Fruit fly (Drosophila melanogaster) whole organism, wandering third instar larva: ENCODE data around the gene rdgA.

Experiments used
- Abd-B ChIP-seq: fragments of >200 bp; optimal IDR thresholded peaks from 2 replicates; lab custom pipeline; 2017; ENCODE audit warnings: missing biosample characterization, missing genetic modification characterization
- CG9705 ChIP-seq: fragments of 200-800 bp; sonication (Bioruptor generic); optimal IDR thresholded peaks from 2 replicates; lab custom pipeline; 2018; ENCODE audit warnings: missing biosample characterization, mild to moderate bottlenecking, missing genetic modification characterization
- CrebA ChIP-seq: fragments of 200-800 bp; sonication (Bioruptor generic); optimal IDR thresholded peaks from 2 replicates; lab custom pipeline; 2016; ENCODE audit warnings: missing biosample characterization, mild to moderate bottlenecking, missing genetic modification characterization, borderline replicate concordance
- Dfd ChIP-seq: fragments of >200 bp; optimal IDR thresholded peaks from 2 replicates; lab custom pipeline; 2017; ENCODE audit warnings: missing biosample characterization, missing genetic modification characterization
- Dif ChIP-seq: fragments of 200-275, 200-300 bp; sonication (Bioruptor generic); optimal IDR thresholded peaks from 2 replicates; lab custom pipeline; 2018; ENCODE audit warnings: missing biosample characterization, missing genetic modification characterization; ENCODE audit not compliant: partially characterized antibody
- GATAd ChIP-seq: sonication (Bioruptor generic); optimal IDR thresholded peaks from 2 replicates; lab custom pipeline; 2016; ENCODE audit warnings: missing biosample characterization, missing genetic modification characterization
- HLH106 ChIP-seq: fragments of 200-800 bp; optimal IDR thresholded peaks from 3 replicates; lab custom pipeline; 2019; ENCODE audit warnings: missing biosample characterization, mild to moderate bottlenecking, missing genetic modification characterization, moderate library complexity
- Hr78 ChIP-seq: fragments of >200 bp; optimal IDR thresholded peaks from 2 replicates; lab custom pipeline; 2017; ENCODE audit warnings: missing biosample characterization, missing genetic modification characterization
- Hr83 ChIP-seq: fragments of 200-300 bp; sonication (Bioruptor generic); optimal IDR thresholded peaks from 2 replicates; lab custom pipeline; 2016; ENCODE audit warnings: missing biosample characterization, mild to moderate bottlenecking, missing genetic modification characterization, moderate library complexity; ENCODE audit not compliant: poor library complexity, severe bottlenecking
- Mio ChIP-seq: sonication (Bioruptor generic); optimal IDR thresholded peaks from 2 replicates; lab custom pipeline; 2016; ENCODE audit warnings: missing biosample characterization, missing genetic modification characterization
- Myc ChIP-seq: fragments of >200 bp; optimal IDR thresholded peaks from 2 replicates; lab custom pipeline; 2017
- N ChIP-seq: fragments of >200 bp; optimal IDR thresholded peaks from 2 replicates; lab custom pipeline; 2018; ENCODE audit warnings: missing biosample characterization, missing external identifiers, missing genetic modification characterization
- OdsH ChIP-seq: fragments of 200-800 bp; sonication (Bioruptor generic); optimal IDR thresholded peaks from 2 replicates; lab custom pipeline; 2016; ENCODE audit warnings: missing biosample characterization, mild to moderate bottlenecking, missing genetic modification characterization
- Rel ChIP-seq, 2 experiments: fragments of 200-800 bp; sonication (Bioruptor generic) in 1 of 2; optimal IDR thresholded peaks; 2 replicates in 1 of 2; 3 replicates in 1 of 2; lab custom pipeline; 2016 to 2019; ENCODE audit warnings: mild to moderate bottlenecking in 2 of 2, missing biosample characterization in 2 of 2, missing genetic modification characterization in 2 of 2, moderate library complexity in 1 of 2
- Sp1 ChIP-seq: fragments of 200-800 bp; sonication (Bioruptor generic); optimal IDR thresholded peaks from 3 replicates; lab custom pipeline; 2019; ENCODE audit warnings: missing biosample characterization, mild to moderate bottlenecking, missing genetic modification characterization, moderate library complexity
- Vsx2 ChIP-seq: fragments of 200-300, 225-300 bp; sonication (Bioruptor generic); optimal IDR thresholded peaks from 2 replicates; lab custom pipeline; 2018; ENCODE audit warnings: missing biosample characterization, missing genetic modification characterization; ENCODE audit not compliant: partially characterized antibody
- br ChIP-seq: fragments of 200-800 bp; sonication (Bioruptor generic); optimal IDR thresholded peaks from 2 replicates; lab custom pipeline; 2016; ENCODE audit warnings: missing biosample characterization, missing genetic modification characterization
- brk ChIP-seq: fragments of 200-800 bp; sonication (Bioruptor generic); optimal IDR thresholded peaks from 2 replicates; lab custom pipeline; 2016; ENCODE audit warnings: missing biosample characterization, mild to moderate bottlenecking, missing genetic modification characterization
- dl ChIP-seq, 2 experiments: fragments of 175-275, 200-275 bp in 1 of 2; fragments of 200-275 bp in 1 of 2; sonication (Bioruptor generic); optimal IDR thresholded peaks; lab custom pipeline; 2018; ENCODE audit warnings: mild to moderate bottlenecking in 2 of 2, missing biosample characterization in 2 of 2, missing genetic modification characterization in 2 of 2, moderate library complexity in 2 of 2; ENCODE audit not compliant: partially characterized antibody in 2 of 2, insufficient read depth in 1 of 2
- dmrt93B ChIP-seq: fragments of 200-800 bp; sonication (Bioruptor generic); optimal IDR thresholded peaks from 2 replicates; lab custom pipeline; 2018; ENCODE audit warnings: missing biosample characterization, mild to moderate bottlenecking, missing genetic modification characterization
- ey ChIP-seq: fragments of 200-800 bp; sonication (Bioruptor generic); optimal IDR thresholded peaks from 2 replicates; lab custom pipeline; 2016; ENCODE audit warnings: missing biosample characterization, missing genetic modification characterization
- foxo ChIP-seq, 2 experiments: fragments of 200-800 bp; sonication (Bioruptor generic); optimal IDR thresholded peaks; 2 replicates in 1 of 2; 3 replicates in 1 of 2; lab custom pipeline; 2016 to 2017; ENCODE audit warnings: missing biosample characterization in 2 of 2, missing genetic modification characterization in 2 of 2
- fru ChIP-seq: fragments of 200-800 bp; sonication (Bioruptor generic); optimal IDR thresholded peaks from 3 replicates; lab custom pipeline; 2016; ENCODE audit warnings: missing biosample characterization, mild to moderate bottlenecking, missing genetic modification characterization
- h ChIP-seq: fragments of 200-800 bp; sonication (Bioruptor generic); optimal IDR thresholded peaks from 3 replicates; lab custom pipeline; 2016; ENCODE audit warnings: missing biosample characterization, mild to moderate bottlenecking, missing genetic modification characterization
- jim ChIP-seq: fragments of 175-275, 200-325 bp; sonication (Bioruptor generic); optimal IDR thresholded peaks from 2 replicates; lab custom pipeline; 2016; ENCODE audit warnings: missing biosample characterization, mild to moderate bottlenecking, missing genetic modification characterization
- lola ChIP-seq: fragments of >200 bp; optimal IDR thresholded peaks from 2 replicates; lab custom pipeline; 2017; ENCODE audit warnings: missing biosample characterization, missing genetic modification characterization
- pan ChIP-seq: fragments of >200 bp; optimal IDR thresholded peaks from 2 replicates; lab custom pipeline; 2017
- rgr ChIP-seq: fragments of 200-800 bp; sonication (Bioruptor generic); optimal IDR thresholded peaks from 3 replicates; lab custom pipeline; 2016; ENCODE audit warnings: missing biosample characterization, mild to moderate bottlenecking, missing genetic modification characterization
- tai ChIP-seq: sonication (Bioruptor generic); optimal IDR thresholded peaks from 2 replicates; lab custom pipeline; 2016; ENCODE audit warnings: missing biosample characterization, missing genetic modification characterization
- woc ChIP-seq: sonication (Bioruptor generic); optimal IDR thresholded peaks from 2 replicates; lab custom pipeline; 2016; ENCODE audit warnings: missing biosample characterization, mild to moderate bottlenecking, missing genetic modification characterization

Gene rdgA

dm6 chrX:9066802-9067489 lies 160.1 kb downstream of the rdgA start (continued):
- peak; percentile 78 for TF ChIP-seq rgr (GFP tag; lab: Kevin White, UChicago)
- TF ChIP-seq Abd-B (GFP tag; lab: Kevin White, UChicago), result no peak
- no peak for TF ChIP-seq dl (GFP tag; optimal IDR thresholded peaks at IDR 0.05; lab: Kevin White, UChicago; ENCODE audit: insufficient read depth in 1 of 2, partially characterized antibody in 2 of 2)
- no peak for TF ChIP-seq Dfd (GFP tag; lab: Kevin White, UChicago)
- no peak for TF ChIP-seq Vsx2 (GFP tag; lab: Kevin White, UChicago)
- peak; percentile 82 for TF ChIP-seq Sp1 (GFP tag; lab: Kevin White, UChicago)
- TF ChIP-seq CG9705, result peak; percentile 4
- no peak for TF ChIP-seq GATAd (GFP tag; lab: Kevin White, UChicago)

- TF ChIP-seq rgr (GFP tag; lab: Kevin White, UChicago) (peak; percentile 48), woc (GFP tag; lab: Kevin White, UChicago) (peak; percentile 48), HLH106 (tag; lab: Kevin White, UChicago) (peak; percentile 60), GATAd (GFP tag; lab: Kevin White, UChicago) (no peak), brk (GFP tag; lab: Kevin White, UChicago) (no peak), lola (GFP tag; lab: Kevin White, UChicago) (no peak), jim (GFP tag; lab: Kevin White, UChicago) (no peak), fru (GFP tag; lab: Kevin White, UChicago) (peak; percentile 19), Vsx2 (GFP tag; lab: Kevin White, UChicago) (no peak), Dif (GFP tag; lab: Kevin White, UChicago) (no peak), Hr83 (GFP tag; lab: Kevin White, UChicago) (no peak), h (GFP tag; lab: Kevin White, UChicago) (peak; percentile 44), foxo (GFP tag; optimal IDR thresholded peaks at IDR 0.05; lab: Kevin White, UChicago) (peak in 1 of 2 experiments; percentile 43), CG9705 (no peak), Myc (lab: Kevin White, UChicago) (peak; percentile 88), Sp1 (GFP tag; lab: Kevin White, UChicago) (peak; percentile 49), OdsH (no peak), tai (no peak), Rel (GFP tag; optimal IDR thresholded peaks at IDR 0.05; lab: Kevin White, UChicago) (no peak), Rel (tag; optimal IDR thresholded peaks at IDR 0.05; lab: Kevin White, UChicago) (no peak), br (GFP tag; lab: Kevin White, UChicago) (no peak), Mio (GFP tag; lab: Kevin White, UChicago) (no peak), dmrt93B (GFP tag; lab: Kevin White, UChicago) (peak; percentile 39)
Measured at dm6 chrX:9067754-9068477, 161.0 kb downstream of the rdgA start, which contains the start of gene CG15365. TSS of gene CG15365 (minus strand) at chrX:9067983.

dm6 chrX:9068822-9069221 lies 162.0 kb downstream of the rdgA start:
- TF ChIP-seq dl (GFP tag; optimal IDR thresholded peaks at IDR 0.05; lab: Kevin White, UChicago; ENCODE audit: insufficient read depth in 1 of 2, partially characterized antibody in 2 of 2) (no peak), Dfd (GFP tag; lab: Kevin White, UChicago) (peak; percentile 26), brk (GFP tag; lab: Kevin White, UChicago) (no peak), Dif (GFP tag; lab: Kevin White, UChicago) (no peak), ey (GFP tag; lab: Kevin White, UChicago) (peak; percentile 9), jim (GFP tag; lab: Kevin White, UChicago) (no peak)

- TF ChIP-seq pan, result no peak
- no peak for TF ChIP-seq Dfd (GFP tag; lab: Kevin White, UChicago)
- no peak for TF ChIP-seq woc (GFP tag; lab: Kevin White, UChicago)
- no peak for TF ChIP-seq Hr78
- TF ChIP-seq Rel (GFP tag; optimal IDR thresholded peaks at IDR 0.05; lab: Kevin White, UChicago), result no peak
- TF ChIP-seq Rel (tag; optimal IDR thresholded peaks at IDR 0.05; lab: Kevin White, UChicago), result no peak
- no peak for TF ChIP-seq Abd-B (GFP tag; lab: Kevin White, UChicago)
- no peak for TF ChIP-seq tai
- TF ChIP-seq CG9705, result no peak
- no peak for TF ChIP-seq Myc (lab: Kevin White, UChicago)
- TF ChIP-seq fru (GFP tag; lab: Kevin White, UChicago), result no peak
- TF ChIP-seq Sp1 (GFP tag; lab: Kevin White, UChicago), result no peak
- no peak for TF ChIP-seq foxo (GFP tag; optimal IDR thresholded peaks at IDR 0.05; lab: Kevin White, UChicago)
- no peak for TF ChIP-seq CrebA (GFP tag; lab: Kevin White, UChicago)
- no peak for TF ChIP-seq N
Measured at dm6 chrX:9071308-9071707, 164.4 kb downstream of the rdgA start, which contains the start of gene CG10970. TSS of gene CG10970 (minus strand) at chrX:9071408.
